Worm (Caenorhabditis elegans) whole organism, young adult: ENCODE measurements around the gene F26A1.7.

Experiments
- B0336.3 ChIP-seq: fragments of 200-800 bp; sonication (Bioruptor generic); IDR thresholded peaks from 2 replicates; pipeline ENCODE4 v1.3.6; 2022; ENCODE audit warnings: missing genetic modification characterization, missing compliant biosample characterization
- Y67H2A.10 ChIP-seq: fragments of 200-800 bp; sonication (Bioruptor generic); conservative IDR thresholded peaks from 2 replicates; pipeline ENCODE4 v1.3.6; 2022; ENCODE audit warnings: missing genetic modification reagents, missing genetic modification characterization, missing compliant biosample characterization
- nfya-1 ChIP-seq: sonication (generic microtip); optimal IDR thresholded peaks from 2 replicates; lab custom pipeline; 2017; ENCODE audit warnings: antibody characterized with exemption, missing compliant biosample characterization, missing genetic modification characterization, borderline replicate concordance; ENCODE audit not compliant: insufficient read depth
- rpc-1 ChIP-seq, 2 experiments: fragments of 150-350 bp in 1 of 2; sonication (generic microtip) in 1 of 2; optimal IDR thresholded peaks; 2 replicates each; lab custom pipeline; 2014 to 2018; ENCODE audit warnings: missing biosample characterization in 1 of 2, missing genetic modification characterization in 1 of 2, missing genetic modification reagents in 1 of 2, missing genotype in 1 of 2
- snpc-4 ChIP-seq, 5 experiments: fragments of 150-350 bp in 1 of 5; sonication (generic microtip) in 4 of 5; optimal IDR thresholded peaks; 2 replicates each; lab custom pipeline; 2014 to 2018; ENCODE audit warnings: missing genetic modification characterization in 5 of 5, missing biosample characterization in 3 of 5, antibody characterized with exemption in 2 of 5, mild to moderate bottlenecking in 2 of 5, missing compliant biosample characterization in 2 of 5, missing genotype in 2 of 5, moderate library complexity in 2 of 5, missing genetic modification reagents in 1 of 5

- TF ChIP-seq B0336.3 (GFP tag; lab: Robert Waterston, UW) (no peak), snpc-4 (GFP tag; optimal IDR thresholded peaks at IDR 0.05; lab: Kevin White, UChicago) (no peak), snpc-4 (tag; optimal IDR thresholded peaks at IDR 0.05; lab: Kevin White, UChicago) (no peak), Y67H2A.10 (no peak), rpc-1 (optimal IDR thresholded peaks at IDR 0.05; lab: Kevin White, UChicago) (no peak), rpc-1 (tag; optimal IDR thresholded peaks at IDR 0.05; lab: Kevin White, UChicago) (no peak), nfya-1 (tag; lab: Kevin White, UChicago) (no peak)
Observed at ce11 chrIII:4842173-4842572, 22.4 kb upstream of the F26A1.7 start, which contains the start of gene clec-156.
